Worm (Caenorhabditis elegans): ENCODE measurements around the gene W01B6.3.

DNA sequence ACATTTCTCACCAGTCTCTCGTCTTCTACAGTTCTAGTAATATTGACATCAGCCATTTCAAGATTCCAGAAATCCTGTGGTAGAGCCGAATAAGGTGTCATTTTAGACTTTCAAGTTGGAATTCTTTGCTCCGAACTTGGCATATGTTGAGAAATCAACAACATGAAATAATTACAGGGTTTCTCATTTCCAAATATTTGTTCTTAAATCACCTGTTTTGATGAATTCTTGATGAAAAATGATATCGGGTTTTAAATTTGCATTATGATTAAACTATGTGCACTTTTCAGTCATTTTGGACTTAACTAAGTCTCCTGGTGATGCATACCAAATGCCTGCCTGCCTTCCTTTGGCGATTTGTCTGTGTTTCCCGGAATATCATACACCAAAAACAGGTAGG, 18.9 kb downstream of the W01B6.3 start, which contains the start of gene srv-12:
- no peak for TF ChIP-seq hmg-11 (tag; optimal IDR thresholded peaks at IDR 0.05)
- TF ChIP-seq nhr-11 (tag; optimal IDR thresholded peaks at IDR 0.05), result no peak
- no peak for TF ChIP-seq nhr-77 (tag; optimal IDR thresholded peaks at IDR 0.05)
- TF ChIP-seq elt-2 (tag; optimal IDR thresholded peaks at IDR 0.05), result no peak
- no peak for TF ChIP-seq aly-2 (tag; optimal IDR thresholded peaks at IDR 0.05)
- no peak for TF ChIP-seq zag-1 (tag; optimal IDR thresholded peaks at IDR 0.05)
- no peak for TF ChIP-seq skn-1 (tag; optimal IDR thresholded peaks at IDR 0.05)
- TF ChIP-seq egl-27 (tag; optimal IDR thresholded peaks at IDR 0.05), result no peak
- no peak for TF ChIP-seq R02D3.7 (tag; optimal IDR thresholded peaks at IDR 0.05)

All from whole organism, L3 larva.